Worm (Caenorhabditis elegans) whole organism, L1 larva: Measurements from ENCODE around the gene rfp-1.

Experiments
- C04F5.9 ChIP-seq: sonication (generic microtip); optimal IDR thresholded peaks from 2 replicates; lab custom pipeline; 2016; ENCODE audit warnings: missing genetic modification characterization, missing compliant biosample characterization
- C16A3.4 ChIP-seq: fragments of 150-350 bp; optimal IDR thresholded peaks from 2 replicates; lab custom pipeline; 2014; ENCODE audit warnings: missing biosample characterization, missing genetic modification characterization
- F16B12.6 ChIP-seq: fragments of 150-350 bp; optimal IDR thresholded peaks from 2 replicates; lab custom pipeline; 2014; ENCODE audit warnings: missing biosample characterization, missing genetic modification characterization
- ceh-63 ChIP-seq: fragments of 200-800 bp; sonication (Bioruptor generic); optimal IDR thresholded peaks from 2 replicates; lab custom pipeline; 2018; ENCODE audit warnings: mild to moderate bottlenecking, missing genetic modification characterization, missing compliant biosample characterization
- ceh-8 ChIP-seq: fragments of 200-800 bp; sonication (Bioruptor generic); optimal IDR thresholded peaks from 2 replicates; lab custom pipeline; 2018; ENCODE audit warnings: mild to moderate bottlenecking, missing genetic modification characterization, moderate library complexity, missing compliant biosample characterization
- ceh-90 ChIP-seq: sonication (generic microtip); optimal IDR thresholded peaks from 2 replicates; lab custom pipeline; 2016; ENCODE audit warnings: missing genetic modification characterization, missing compliant biosample characterization
- dpl-1 ChIP-seq, 3 experiments: fragments of 150-350 bp in 2 of 3; sonication (generic microtip) in 1 of 3; optimal IDR thresholded peaks; 2 replicates each; lab custom pipeline; 2014 to 2017; ENCODE audit warnings: missing biosample characterization in 3 of 3, missing genetic modification characterization in 3 of 3, missing genetic modification reagents in 3 of 3
- efl-3 ChIP-seq: fragments of 200-800 bp; sonication (Bioruptor generic); optimal IDR thresholded peaks from 2 replicates; lab custom pipeline; 2018; ENCODE audit warnings: mild to moderate bottlenecking, missing genetic modification characterization, missing compliant biosample characterization
- egl-27 ChIP-seq, 2 experiments: fragments of 150-350 bp in 1 of 2; sonication (generic microtip); optimal IDR thresholded peaks; 3 replicates each; lab custom pipeline; 2017 to 2018; ENCODE audit warnings: missing biosample characterization in 2 of 2, missing genetic modification characterization in 2 of 2, missing genetic modification reagents in 2 of 2
- elt-3 ChIP-seq, 6 experiments: fragments of 150-350 bp in 1 of 6; sonication (generic microtip); optimal IDR thresholded peaks; 2 replicates each; lab custom pipeline; 2017 to 2018; ENCODE audit warnings: missing biosample characterization in 6 of 6, missing genetic modification characterization in 6 of 6, inconsistent platforms in 1 of 6
- grh-1 ChIP-seq: fragments of 200-800 bp; sonication (Bioruptor generic); IDR thresholded peaks from 2 replicates; pipeline ENCODE4 v1.3.6; 2022; ENCODE audit warnings: missing genetic modification reagents, missing genetic modification characterization, missing compliant biosample characterization
- lin-13 ChIP-seq: fragments of 150-350 bp; optimal IDR thresholded peaks from 2 replicates; lab custom pipeline; 2014; ENCODE audit warnings: missing biosample characterization, missing genetic modification reagents, missing genetic modification characterization
- lin-15B ChIP-seq: fragments of 150-350 bp; sonication (generic microtip); optimal IDR thresholded peaks from 3 replicates; lab custom pipeline; 2014; ENCODE audit warnings: missing biosample characterization, missing genetic modification characterization
- mdl-1 ChIP-seq, 2 experiments: fragments of 150-350 bp; optimal IDR thresholded peaks; 2 replicates each; lab custom pipeline; 2014 to 2017; ENCODE audit warnings: missing biosample characterization in 2 of 2, missing genetic modification characterization in 2 of 2, inconsistent platforms in 1 of 2
- mep-1 ChIP-seq: fragments of 150-350 bp; optimal IDR thresholded peaks from 2 replicates; lab custom pipeline; 2014; ENCODE audit warnings: missing biosample characterization, missing genetic modification characterization
- nhr-19 ChIP-seq: fragments of 200-800 bp; sonication (Bioruptor generic); conservative IDR thresholded peaks from 2 replicates; pipeline ENCODE4 v1.3.6; 2022; ENCODE audit warnings: missing genetic modification characterization, missing compliant biosample characterization
- nhr-20 ChIP-seq: sonication (generic microtip); optimal IDR thresholded peaks from 2 replicates; lab custom pipeline; 2016; ENCODE audit warnings: mild to moderate bottlenecking, missing genetic modification characterization, missing compliant biosample characterization
- nhr-47 ChIP-seq: sonication (generic microtip); optimal IDR thresholded peaks from 2 replicates; lab custom pipeline; 2016; ENCODE audit warnings: mild to moderate bottlenecking, missing genetic modification characterization, moderate library complexity, missing compliant biosample characterization
- nhr-77 ChIP-seq: fragments of 150-350 bp; optimal IDR thresholded peaks from 2 replicates; lab custom pipeline; 2014; ENCODE audit warnings: missing biosample characterization, missing genetic modification characterization
- nhr-84 ChIP-seq: sonication (generic microtip); optimal IDR thresholded peaks from 2 replicates; lab custom pipeline; 2017; ENCODE audit warnings: missing biosample characterization, missing genetic modification characterization
- pag-3 ChIP-seq: sonication (generic microtip); optimal IDR thresholded peaks from 2 replicates; lab custom pipeline; 2017; ENCODE audit warnings: missing genetic modification characterization, mild to moderate bottlenecking, missing compliant biosample characterization, antibody characterized with exemption, borderline replicate concordance; ENCODE audit not compliant: insufficient read depth
- pax-3 ChIP-seq: fragments of 200-800 bp; sonication (Bioruptor generic); optimal IDR thresholded peaks from 2 replicates; lab custom pipeline; 2018; ENCODE audit warnings: mild to moderate bottlenecking, missing genetic modification characterization, moderate library complexity, missing compliant biosample characterization
- pqm-1 ChIP-seq: sonication (generic microtip); optimal IDR thresholded peaks from 3 replicates; lab custom pipeline; 2017; ENCODE audit warnings: missing biosample characterization, missing genetic modification characterization
- rnt-1 ChIP-seq: sonication (generic microtip); optimal IDR thresholded peaks from 2 replicates; lab custom pipeline; 2016; ENCODE audit warnings: mild to moderate bottlenecking, missing genetic modification characterization, moderate library complexity, missing compliant biosample characterization
- snpc-4 ChIP-seq: fragments of 150-350 bp; optimal IDR thresholded peaks from 2 replicates; lab custom pipeline; 2014; ENCODE audit warnings: missing biosample characterization, missing genetic modification characterization
- snu-23 ChIP-seq: sonication (generic microtip); optimal IDR thresholded peaks from 2 replicates; lab custom pipeline; 2016; ENCODE audit warnings: missing genetic modification characterization, missing compliant biosample characterization
- sox-4 ChIP-seq: sonication (generic microtip); optimal IDR thresholded peaks from 2 replicates; lab custom pipeline; 2016; ENCODE audit warnings: missing genetic modification characterization, missing compliant biosample characterization
- sptf-1 ChIP-seq: fragments of 150-350 bp; optimal IDR thresholded peaks from 2 replicates; lab custom pipeline; 2014; ENCODE audit warnings: missing biosample characterization, missing genetic modification characterization
- unc-130 ChIP-seq: fragments of 150-350 bp; optimal IDR thresholded peaks from 2 replicates; lab custom pipeline; 2017; ENCODE audit warnings: missing biosample characterization, missing genetic modification characterization, inconsistent platforms
- unc-30 ChIP-seq: sonication (generic microtip); optimal IDR thresholded peaks from 2 replicates; lab custom pipeline; 2017; ENCODE audit warnings: missing biosample characterization, missing genetic modification characterization
- unc-62 ChIP-seq: fragments of 150-350 bp; optimal IDR thresholded peaks from 2 replicates; lab custom pipeline; 2014; ENCODE audit warnings: missing biosample characterization, missing genetic modification reagents, missing genetic modification characterization
- vab-15 ChIP-seq: sonication (generic microtip); optimal IDR thresholded peaks from 2 replicates; lab custom pipeline; 2017; ENCODE audit warnings: missing genotype, mild to moderate bottlenecking, missing genetic modification characterization, missing compliant biosample characterization
- zip-4 ChIP-seq: fragments of 200-800 bp; sonication (Bioruptor generic); optimal IDR thresholded peaks from 2 replicates; lab custom pipeline; 2018; ENCODE audit warnings: mild to moderate bottlenecking, missing genetic modification characterization, moderate library complexity, missing compliant biosample characterization

Gene rfp-1

DNA sequence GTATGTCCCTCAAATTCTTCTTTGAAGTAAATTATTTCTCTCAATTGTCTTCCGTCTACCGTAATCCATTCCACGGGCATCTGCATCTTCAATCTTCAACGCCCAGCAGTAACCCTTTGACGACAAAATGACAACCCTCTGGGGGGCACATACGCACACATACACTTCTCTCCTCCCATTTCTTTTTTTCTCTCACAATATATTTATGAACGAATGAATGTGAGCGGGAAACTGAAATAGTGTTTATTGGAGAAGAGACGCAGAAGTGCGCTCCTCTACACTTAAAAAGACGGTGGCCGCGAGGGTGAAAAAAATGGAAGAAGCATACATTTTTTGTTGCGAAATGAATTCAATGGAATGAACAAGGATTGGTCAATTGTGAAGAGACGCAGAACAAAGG is 53.6 kb downstream of the rfp-1 start (continued):
- TF ChIP-seq ceh-8 (GFP tag; lab: Kevin White, UChicago): no peak
- no peak for TF ChIP-seq pqm-1
- no peak for TF ChIP-seq unc-130
- no peak for TF ChIP-seq elt-3 (tag; optimal IDR thresholded peaks at IDR 0.05; lab: Kevin White, UChicago)
- TF ChIP-seq dpl-1 (GFP tag; optimal IDR thresholded peaks at IDR 0.05; lab: Kevin White, UChicago): peak; percentile 57 to 79 (median 58)
- peak; percentile 52 for TF ChIP-seq nhr-47 (tag; lab: Kevin White, UChicago)
- no peak for TF ChIP-seq C16A3.4 (tag; lab: Kevin White, UChicago)
- peak; percentile 35 for TF ChIP-seq F16B12.6
- TF ChIP-seq mdl-1 (tag; optimal IDR thresholded peaks at IDR 0.05; lab: Kevin White, UChicago): peak in 1 of 2 experiments; percentile 29
- peak; percentile 24 for TF ChIP-seq lin-15B
- no peak for TF ChIP-seq ceh-90 (tag; lab: Kevin White, UChicago)
- no peak for TF ChIP-seq pax-3 (tag; lab: Kevin White, UChicago)
- no peak for TF ChIP-seq sox-4
- TF ChIP-seq ceh-63 (GFP tag; lab: Kevin White, UChicago): no peak
- peak; percentile 35 for TF ChIP-seq nhr-77 (tag; lab: Kevin White, UChicago)
- TF ChIP-seq C04F5.9 (tag; lab: Kevin White, UChicago): no peak
- no peak for TF ChIP-seq efl-3 (GFP tag; lab: Kevin White, UChicago)
- TF ChIP-seq unc-62 (GFP tag; lab: Kevin White, UChicago): no peak
- peak; percentile 61 for TF ChIP-seq snpc-4 (tag; lab: Kevin White, UChicago)
- TF ChIP-seq grh-1: no peak
- no peak for TF ChIP-seq sptf-1 (tag; lab: Kevin White, UChicago)
- TF ChIP-seq nhr-84: no peak
- TF ChIP-seq nhr-19 (GFP tag; lab: Robert Waterston, UW): peak; percentile 35
- no peak for TF ChIP-seq unc-30 (tag; lab: Kevin White, UChicago)
- TF ChIP-seq snu-23 (GFP tag; lab: Kevin White, UChicago): peak; percentile 69
- no peak for TF ChIP-seq pag-3
- TF ChIP-seq zip-4 (GFP tag; lab: Kevin White, UChicago): peak; percentile 7
- TF ChIP-seq nhr-20: peak; percentile 55
- peak; percentile 50 for TF ChIP-seq lin-13 (GFP tag; lab: Kevin White, UChicago)
- no peak for TF ChIP-seq vab-15 (tag; lab: Kevin White, UChicago)
- TF ChIP-seq mep-1 (tag; lab: Kevin White, UChicago): peak; percentile 97
- no peak for TF ChIP-seq egl-27 (tag; optimal IDR thresholded peaks at IDR 0.05; lab: Kevin White, UChicago)
- peak; percentile 19 for TF ChIP-seq rnt-1 (tag; lab: Kevin White, UChicago)
